Worm (Caenorhabditis elegans) whole organism, L2 larva: ENCODE data around the gene B0228.1.

Experiments
- C34F6.9 ChIP-seq: fragments of 150-350 bp; optimal IDR thresholded peaks from 2 replicates; lab custom pipeline; 2014; ENCODE audit warnings: missing biosample characterization, missing genetic modification characterization
- aly-2 ChIP-seq: fragments of 150-350 bp; optimal IDR thresholded peaks from 2 replicates; lab custom pipeline; 2014; ENCODE audit warnings: missing biosample characterization, missing genetic modification characterization
- ama-1 ChIP-seq: fragments of 150-350 bp; optimal IDR thresholded peaks from 2 replicates; lab custom pipeline; 2018; ENCODE audit warnings: inconsistent platforms
- ceh-16 ChIP-seq: fragments of 150-350 bp; optimal IDR thresholded peaks from 2 replicates; lab custom pipeline; 2014; ENCODE audit warnings: missing biosample characterization, missing genetic modification characterization
- dmd-4 ChIP-seq: sonication (generic microtip); optimal IDR thresholded peaks from 2 replicates; lab custom pipeline; 2017; ENCODE audit warnings: missing biosample characterization, missing genetic modification characterization
- lin-13 ChIP-seq: fragments of 150-350 bp; optimal IDR thresholded peaks from 2 replicates; lab custom pipeline; 2014; ENCODE audit warnings: missing biosample characterization, missing genetic modification reagents, missing genetic modification characterization
- lsy-2 ChIP-seq, 2 experiments: fragments of 150-350 bp in 1 of 2; sonication (generic microtip) in 1 of 2; optimal IDR thresholded peaks; 2 replicates each; lab custom pipeline; 2014 to 2017; ENCODE audit warnings: missing biosample characterization in 2 of 2, missing genetic modification characterization in 2 of 2
- mab-5 ChIP-seq: fragments of 150-350 bp; optimal IDR thresholded peaks from 2 replicates; lab custom pipeline; 2014; ENCODE audit warnings: missing biosample characterization, missing genetic modification characterization
- mdl-1 ChIP-seq, 2 experiments: fragments of 150-350 bp in 1 of 2; sonication (generic microtip) in 1 of 2; optimal IDR thresholded peaks; 2 replicates each; lab custom pipeline; 2017; ENCODE audit warnings: missing biosample characterization in 2 of 2, missing genetic modification characterization in 2 of 2
- nhr-237 ChIP-seq: fragments of 150-350 bp; optimal IDR thresholded peaks from 2 replicates; lab custom pipeline; 2014; ENCODE audit warnings: missing biosample characterization, missing genetic modification characterization
- nhr-77 ChIP-seq: fragments of 150-350 bp; optimal IDR thresholded peaks from 2 replicates; lab custom pipeline; 2014; ENCODE audit warnings: missing biosample characterization, missing genetic modification characterization
- snpc-4 ChIP-seq: fragments of 150-350 bp; optimal IDR thresholded peaks from 2 replicates; lab custom pipeline; 2014; ENCODE audit warnings: missing biosample characterization, missing genetic modification characterization
- unc-62 ChIP-seq: fragments of 150-350 bp; optimal IDR thresholded peaks from 2 replicates; lab custom pipeline; 2014; ENCODE audit warnings: missing biosample characterization, missing genetic modification reagents, missing genetic modification characterization
- ztf-4 ChIP-seq: fragments of 150-350 bp; optimal IDR thresholded peaks from 2 replicates; lab custom pipeline; 2014; ENCODE audit warnings: missing biosample characterization, missing genetic modification characterization

- no peak for TF ChIP-seq unc-62 (GFP tag; lab: Kevin White, UChicago)
- no peak for TF ChIP-seq lin-13 (GFP tag; lab: Kevin White, UChicago)
- TF ChIP-seq aly-2 (tag; lab: Kevin White, UChicago): no peak
- no peak for TF ChIP-seq mab-5 (tag; lab: Kevin White, UChicago)
- TF ChIP-seq C34F6.9 (tag; lab: Kevin White, UChicago): no peak
- no peak for TF ChIP-seq lsy-2 (tag; optimal IDR thresholded peaks at IDR 0.05; lab: Kevin White, UChicago)
- TF ChIP-seq ama-1 (lab: Kevin White, UChicago): no peak
- TF ChIP-seq nhr-237 (tag; lab: Kevin White, UChicago): no peak
- no peak for TF ChIP-seq ztf-4 (tag; lab: Kevin White, UChicago)
- TF ChIP-seq mdl-1 (tag; optimal IDR thresholded peaks at IDR 0.05; lab: Kevin White, UChicago): no peak
- no peak for TF ChIP-seq dmd-4 (tag; lab: Kevin White, UChicago)
- no peak for TF ChIP-seq ceh-16 (tag; lab: Kevin White, UChicago)
- TF ChIP-seq snpc-4 (tag; lab: Kevin White, UChicago): no peak
- no peak for TF ChIP-seq nhr-77
These were observed 34.5 kb downstream of the B0228.1 start for ce11 chrII:7789605-7790004.
